Worm (Caenorhabditis elegans): ENCODE measurements around the gene rgs-6.

DNA sequence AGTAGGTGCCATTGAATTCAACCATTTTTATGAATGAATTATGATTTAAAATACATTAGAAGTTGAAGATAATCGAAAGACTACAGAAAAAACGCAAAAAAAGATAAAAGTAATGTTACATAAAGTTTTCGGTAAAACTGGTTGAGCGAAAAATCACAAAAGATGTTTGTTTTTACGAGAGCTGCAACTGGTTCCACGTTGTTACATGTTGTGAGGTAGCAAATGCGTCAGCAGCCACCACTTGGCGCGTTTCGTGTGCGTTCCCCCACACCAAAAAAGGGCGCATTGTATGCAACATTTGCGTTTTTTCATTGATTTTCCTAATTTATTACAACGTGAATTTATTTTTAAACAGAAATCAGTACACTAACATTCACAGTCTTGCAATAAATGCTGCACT is 48.6 kb upstream of the rgs-6 start, which contains the start of gene gakh-1:
- no peak for TF ChIP-seq nhr-237 (tag; optimal IDR thresholded peaks at IDR 0.05)
- TF ChIP-seq aly-2 (tag; optimal IDR thresholded peaks at IDR 0.05) = no peak

Measured in whole organism, L4 larva.